Fruit fly (Drosophila melanogaster) whole organism, adult: Measurements from ENCODE around the gene atms.

Experiments used
- CG11617 ChIP-seq: fragments of 200-800 bp; sonication (Bioruptor generic); optimal IDR thresholded peaks from 2 replicates; lab custom pipeline; 2017; ENCODE audit warnings: mild to moderate bottlenecking, missing biosample characterization, missing genetic modification reagents, missing genetic modification characterization
- CG12768 ChIP-seq: fragments of 200-800 bp; sonication (Bioruptor generic); optimal IDR thresholded peaks from 2 replicates; lab custom pipeline; 2017; ENCODE audit warnings: missing biosample characterization, missing genetic modification characterization, mild to moderate bottlenecking, moderate library complexity, missing genetic modification reagents
- CG14711 ChIP-seq: fragments of 200-800 bp; sonication (Bioruptor generic); optimal IDR thresholded peaks from 2 replicates; lab custom pipeline; 2018; ENCODE audit warnings: missing biosample characterization, mild to moderate bottlenecking, missing genetic modification characterization, moderate library complexity
- CG1620 ChIP-seq: fragments of 200-800 bp; sonication (Bioruptor generic); optimal IDR thresholded peaks from 2 replicates; lab custom pipeline; 2016; ENCODE audit warnings: missing biosample characterization, missing genetic modification characterization
- CG33017 ChIP-seq: fragments of 200-800 bp; sonication (Bioruptor generic); optimal IDR thresholded peaks from 2 replicates; lab custom pipeline; 2018; ENCODE audit warnings: missing biosample characterization, mild to moderate bottlenecking, missing genetic modification characterization, moderate library complexity
- CG5204 ChIP-seq: fragments of 200-800 bp; sonication (Bioruptor generic); optimal IDR thresholded peaks from 2 replicates; lab custom pipeline; 2016; ENCODE audit warnings: missing biosample characterization, missing genetic modification characterization
- CG7045 ChIP-seq: fragments of 200-800 bp; sonication (Bioruptor generic); optimal IDR thresholded peaks from 2 replicates; lab custom pipeline; 2017; ENCODE audit warnings: missing biosample characterization, mild to moderate bottlenecking, missing genetic modification characterization
- CG7101 ChIP-seq: fragments of 200-800 bp; sonication (Bioruptor generic); optimal IDR thresholded peaks from 2 replicates; lab custom pipeline; 2018; ENCODE audit warnings: missing biosample characterization, mild to moderate bottlenecking, missing genetic modification characterization, moderate library complexity
- Clk ChIP-seq: fragments of 200-800 bp; sonication (Bioruptor generic); optimal IDR thresholded peaks from 2 replicates; lab custom pipeline; 2017; ENCODE audit warnings: missing biosample characterization, missing genetic modification characterization
- Crg-1 ChIP-seq: fragments of 200-800 bp; sonication (Bioruptor generic); optimal IDR thresholded peaks from 2 replicates; lab custom pipeline; 2016; ENCODE audit warnings: missing biosample characterization, missing genetic modification characterization
- Hr96 ChIP-seq: fragments of 200-800 bp; sonication (Bioruptor generic); optimal IDR thresholded peaks from 2 replicates; lab custom pipeline; 2016; ENCODE audit warnings: missing biosample characterization, missing genetic modification characterization
- Mnt ChIP-seq: fragments of 200-800 bp; sonication (Bioruptor generic); optimal IDR thresholded peaks from 2 replicates; lab custom pipeline; 2016; ENCODE audit warnings: missing biosample characterization, mild to moderate bottlenecking, missing genetic modification characterization
- bab1 ChIP-seq: fragments of 200-800 bp; sonication (Bioruptor generic); optimal IDR thresholded peaks from 3 replicates; lab custom pipeline; 2019; ENCODE audit warnings: missing biosample characterization, mild to moderate bottlenecking, missing genetic modification characterization, moderate library complexity
- cic ChIP-seq: fragments of 200-800 bp; sonication (Bioruptor generic); optimal IDR thresholded peaks from 2 replicates; lab custom pipeline; 2017; ENCODE audit warnings: missing biosample characterization, mild to moderate bottlenecking, missing genetic modification characterization, moderate library complexity
- cnc ChIP-seq, 2 experiments: fragments of >200 bp; optimal IDR thresholded peaks; 2 replicates each; lab custom pipeline; 2017
- kay ChIP-seq: fragments of 200-800 bp; sonication (Bioruptor generic); peaks from one replicate; lab custom pipeline; 2016; ENCODE audit warnings: missing biosample characterization, missing genetic modification characterization, borderline replicate concordance
- ovo ChIP-seq: fragments of 200-800 bp; sonication (Bioruptor generic); optimal IDR thresholded peaks from 2 replicates; lab custom pipeline; 2016; ENCODE audit warnings: missing biosample characterization, missing genetic modification characterization
- pad ChIP-seq: fragments of 200-800 bp; sonication (Bioruptor generic); optimal IDR thresholded peaks from 3 replicates; lab custom pipeline; 2017; ENCODE audit warnings: missing biosample characterization, missing genetic modification characterization, mild to moderate bottlenecking, moderate library complexity, missing genetic modification reagents
- tj ChIP-seq: fragments of 200-800 bp; sonication (Bioruptor generic); optimal IDR thresholded peaks from 3 replicates; lab custom pipeline; 2017; ENCODE audit warnings: missing biosample characterization, mild to moderate bottlenecking, missing genetic modification characterization, moderate library complexity
- toe ChIP-seq: fragments of 200-800 bp; sonication (Bioruptor generic); optimal IDR thresholded peaks from 2 replicates; lab custom pipeline; 2016; ENCODE audit warnings: missing biosample characterization, missing genetic modification characterization

atms gene

DNA sequence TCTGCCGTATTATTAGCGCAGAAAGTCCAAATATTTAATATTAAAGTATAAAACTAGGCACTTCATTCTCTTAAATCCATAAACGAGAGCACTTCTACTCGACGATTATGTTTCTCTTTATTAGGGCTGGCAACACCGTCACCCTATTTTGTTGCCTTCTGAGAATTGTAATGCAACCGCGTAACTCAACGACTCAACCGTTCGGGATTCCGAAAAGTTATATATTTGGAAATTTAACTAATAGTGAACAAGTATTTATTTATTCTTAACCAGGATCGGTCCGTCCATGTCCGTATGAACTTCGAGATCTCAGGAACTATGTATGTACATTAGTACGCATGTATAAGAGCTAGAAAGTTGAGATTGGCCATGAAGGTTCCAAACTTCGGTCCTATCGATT is at the start of gene atms:
Gene atms, plus strand, starts transcription at position 301 of the 400 bp plus-strand sequence.
- no peak for TF ChIP-seq toe (GFP tag; lab: Kevin White, UChicago)
- TF ChIP-seq Mnt (GFP tag; lab: Kevin White, UChicago): no peak
- TF ChIP-seq tj (GFP tag; lab: Kevin White, UChicago): no peak
- no peak for TF ChIP-seq CG5204 (GFP tag; lab: Kevin White, UChicago)
- TF ChIP-seq CG33017: no peak

DNA sequence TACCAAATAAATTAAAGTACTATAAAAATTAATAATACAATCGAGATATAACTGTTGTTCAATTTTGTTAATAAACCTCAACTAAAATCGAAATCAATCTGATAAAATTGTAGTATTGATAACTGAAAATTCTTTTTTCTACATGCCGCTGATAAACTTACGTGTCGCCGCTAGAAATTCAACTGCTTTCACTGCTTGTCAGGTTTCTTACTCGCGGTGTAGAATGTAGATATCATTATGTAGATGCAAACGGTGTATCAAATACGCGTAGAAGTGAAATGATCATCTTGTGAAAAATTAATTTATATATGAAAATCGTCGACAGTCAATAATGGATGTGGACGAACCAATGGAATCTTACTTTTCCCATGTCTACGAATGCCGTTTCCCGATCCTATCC is 44.7 kb upstream of the atms start:
- TF ChIP-seq CG33017: no peak
- no peak for TF ChIP-seq ovo (GFP tag; lab: Kevin White, UChicago)
- TF ChIP-seq CG12768 (GFP tag; lab: Kevin White, UChicago): no peak
- no peak for TF ChIP-seq CG14711 (tag; lab: Kevin White, UChicago)
- TF ChIP-seq kay (GFP tag; lab: Kevin White, UChicago): no peak
- TF ChIP-seq CG1620 (GFP tag; lab: Kevin White, UChicago): no peak
- TF ChIP-seq CG7101 (tag; lab: Kevin White, UChicago): no peak

DNA sequence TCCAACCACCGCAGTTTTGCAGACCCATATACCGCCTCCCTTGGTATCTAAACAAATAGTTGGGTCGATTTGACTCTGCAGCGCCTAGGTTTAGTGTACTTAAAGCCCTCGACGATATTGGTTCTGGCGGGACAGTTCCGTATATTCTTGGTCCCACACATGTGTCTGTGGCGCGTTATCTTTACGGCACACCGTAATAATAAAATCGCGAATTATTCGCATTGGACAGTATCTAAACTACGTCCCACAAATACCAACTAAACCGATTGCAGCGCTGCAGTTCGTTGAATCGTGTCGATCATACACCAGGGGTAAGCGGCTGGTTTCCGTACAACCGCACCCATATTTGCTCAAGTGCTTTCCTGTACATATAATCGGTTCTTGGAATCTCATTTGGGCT is 43.8 kb upstream of the atms start:
- no peak for TF ChIP-seq cnc (optimal IDR thresholded peaks at IDR 0.05; lab: Kevin White, UChicago)
- TF ChIP-seq CG11617: peak; percentile 34
- TF ChIP-seq bab1: no peak
- TF ChIP-seq Mnt (GFP tag; lab: Kevin White, UChicago): peak; percentile 49
- TF ChIP-seq toe (GFP tag; lab: Kevin White, UChicago): no peak
- peak; percentile 27 for TF ChIP-seq kay (GFP tag; lab: Kevin White, UChicago)
- peak; percentile 53 for TF ChIP-seq CG7045 (GFP tag; lab: Kevin White, UChicago)
- peak; percentile 14 for TF ChIP-seq pad (GFP tag; lab: Kevin White, UChicago)
- TF ChIP-seq CG14711 (tag; lab: Kevin White, UChicago): no peak
- TF ChIP-seq ovo (GFP tag; lab: Kevin White, UChicago): no peak
- peak; percentile 6 for TF ChIP-seq Clk (GFP tag; lab: Kevin White, UChicago)
- peak; percentile 86 for TF ChIP-seq cic
- peak; percentile 19 for TF ChIP-seq Hr96 (GFP tag; lab: Kevin White, UChicago)
- TF ChIP-seq CG5204 (GFP tag; lab: Kevin White, UChicago): no peak
- peak; percentile 30 for TF ChIP-seq tj (GFP tag; lab: Kevin White, UChicago)
- TF ChIP-seq CG33017: peak; percentile 53
- peak; percentile 75 for TF ChIP-seq CG12768 (GFP tag; lab: Kevin White, UChicago)
- no peak for TF ChIP-seq CG1620 (GFP tag; lab: Kevin White, UChicago)
- TF ChIP-seq CG7101 (tag; lab: Kevin White, UChicago): peak; percentile 50
- TF ChIP-seq Crg-1 (GFP tag; lab: Kevin White, UChicago): no peak

DNA sequence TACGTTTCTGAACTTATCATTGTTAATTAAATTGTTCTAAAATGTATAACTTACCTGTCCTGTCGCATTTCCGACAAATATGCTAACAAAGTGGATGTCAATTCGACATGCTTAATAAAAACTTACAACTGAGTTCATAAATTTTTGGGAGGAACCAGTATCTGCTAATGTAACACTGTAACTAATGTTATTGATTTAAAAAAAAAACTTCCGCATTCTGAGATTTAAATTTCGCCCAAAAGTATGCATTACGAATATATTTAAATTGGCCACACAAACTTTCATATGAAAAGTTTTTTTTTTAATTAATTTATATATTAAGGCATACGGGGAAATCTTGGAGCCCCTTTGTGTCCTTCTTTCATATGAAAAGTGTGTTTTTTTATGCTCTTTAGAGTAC is 37.8 kb upstream of the atms start:
- no peak for TF ChIP-seq toe (GFP tag; lab: Kevin White, UChicago)
- no peak for TF ChIP-seq CG1620 (GFP tag; lab: Kevin White, UChicago)
- TF ChIP-seq CG11617: no peak
- no peak for TF ChIP-seq bab1
- TF ChIP-seq CG12768 (GFP tag; lab: Kevin White, UChicago): no peak
- TF ChIP-seq CG5204 (GFP tag; lab: Kevin White, UChicago): no peak
- TF ChIP-seq CG7101 (tag; lab: Kevin White, UChicago): no peak
- no peak for TF ChIP-seq cic
- no peak for TF ChIP-seq kay (GFP tag; lab: Kevin White, UChicago)
- no peak for TF ChIP-seq Mnt (GFP tag; lab: Kevin White, UChicago)
- no peak for TF ChIP-seq tj (GFP tag; lab: Kevin White, UChicago)
- TF ChIP-seq pad (GFP tag; lab: Kevin White, UChicago): no peak
- no peak for TF ChIP-seq Crg-1 (GFP tag; lab: Kevin White, UChicago)
- no peak for TF ChIP-seq CG33017
- no peak for TF ChIP-seq Hr96 (GFP tag; lab: Kevin White, UChicago)
- TF ChIP-seq CG7045 (GFP tag; lab: Kevin White, UChicago): no peak

DNA sequence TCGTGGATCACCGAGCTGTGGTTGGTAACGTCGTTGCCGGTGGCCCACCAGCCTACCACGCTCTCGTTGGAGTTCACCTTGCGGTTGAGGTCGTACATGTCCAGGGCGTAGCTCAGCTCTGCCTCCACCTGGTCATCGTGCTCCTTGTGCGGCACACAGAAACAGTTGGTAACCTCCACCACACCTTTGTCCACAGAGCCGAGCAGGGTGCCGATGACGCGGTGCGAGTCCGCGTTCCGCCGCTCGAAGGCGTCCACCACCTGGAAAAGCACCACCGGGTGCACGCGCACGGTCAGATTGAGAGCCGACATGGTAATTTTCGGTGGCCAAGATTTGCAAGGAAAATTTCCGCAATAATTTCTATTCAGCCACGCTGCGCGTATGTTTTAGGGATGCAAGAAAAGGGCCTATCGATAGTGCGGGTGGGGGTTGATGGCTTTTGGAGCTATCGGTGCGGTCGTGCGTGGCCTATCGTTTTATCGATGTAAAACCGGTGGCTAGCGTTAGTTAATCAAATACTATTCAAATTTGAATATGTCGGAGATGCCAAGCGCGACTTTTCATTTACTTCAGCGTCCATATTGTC is 36.0 kb upstream of the atms start, which contains the start of gene eIF3f1:
Gene eIF3f1, minus strand, starts transcription at position 408 of the 586 bp plus-strand sequence.
- TF ChIP-seq CG1620 (GFP tag; lab: Kevin White, UChicago): peak; percentile 29
- no peak for TF ChIP-seq Hr96 (GFP tag; lab: Kevin White, UChicago)
- no peak for TF ChIP-seq kay (GFP tag; lab: Kevin White, UChicago)
- TF ChIP-seq bab1: peak; percentile 60
- TF ChIP-seq CG5204 (GFP tag; lab: Kevin White, UChicago): no peak
- TF ChIP-seq Mnt (GFP tag; lab: Kevin White, UChicago): peak; percentile 84
- no peak for TF ChIP-seq cic
- no peak for TF ChIP-seq CG33017
- peak; percentile 17 for TF ChIP-seq CG7101 (tag; lab: Kevin White, UChicago)
- no peak for TF ChIP-seq CG12768 (GFP tag; lab: Kevin White, UChicago)
- TF ChIP-seq CG11617: no peak
- no peak for TF ChIP-seq CG7045 (GFP tag; lab: Kevin White, UChicago)
- TF ChIP-seq cnc (optimal IDR thresholded peaks at IDR 0.05; lab: Kevin White, UChicago): no peak
- TF ChIP-seq CG14711 (tag; lab: Kevin White, UChicago): no peak
- TF ChIP-seq toe (GFP tag; lab: Kevin White, UChicago): no peak
- TF ChIP-seq ovo (GFP tag; lab: Kevin White, UChicago): peak; percentile 40
- peak; percentile 0 for TF ChIP-seq pad (GFP tag; lab: Kevin White, UChicago)
- no peak for TF ChIP-seq Clk (GFP tag; lab: Kevin White, UChicago)
- no peak for TF ChIP-seq Crg-1 (GFP tag; lab: Kevin White, UChicago)
- no peak for TF ChIP-seq tj (GFP tag; lab: Kevin White, UChicago)

DNA sequence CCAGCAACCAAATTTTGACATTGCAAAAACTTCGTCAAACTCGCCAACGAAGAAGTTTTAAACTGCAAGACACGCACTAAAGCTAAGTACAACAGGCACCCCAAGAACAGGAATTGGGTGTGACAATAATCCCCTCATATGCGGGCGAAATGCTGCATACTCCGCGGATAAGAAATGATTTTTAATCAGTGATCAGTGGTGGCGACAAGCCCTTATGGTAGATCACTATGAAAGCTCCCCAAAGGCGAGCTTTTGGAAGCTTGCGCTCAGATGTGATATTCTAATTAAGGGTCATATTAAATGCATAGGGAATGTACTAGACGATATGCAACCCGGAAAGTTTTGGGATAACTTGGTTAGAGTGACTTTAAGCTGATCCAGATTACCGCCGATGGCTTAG is 32.2 kb upstream of the atms start:
- TF ChIP-seq CG12768 (GFP tag; lab: Kevin White, UChicago) (no peak), Mnt (GFP tag; lab: Kevin White, UChicago) (no peak), ovo (GFP tag; lab: Kevin White, UChicago) (no peak), tj (GFP tag; lab: Kevin White, UChicago) (no peak), CG11617 (no peak), kay (GFP tag; lab: Kevin White, UChicago) (no peak), bab1 (no peak), cnc (optimal IDR thresholded peaks at IDR 0.05; lab: Kevin White, UChicago) (no peak), Crg-1 (GFP tag; lab: Kevin White, UChicago) (no peak)
